Worm (Caenorhabditis elegans): ENCODE results near the gene trm-2A.

DNA sequence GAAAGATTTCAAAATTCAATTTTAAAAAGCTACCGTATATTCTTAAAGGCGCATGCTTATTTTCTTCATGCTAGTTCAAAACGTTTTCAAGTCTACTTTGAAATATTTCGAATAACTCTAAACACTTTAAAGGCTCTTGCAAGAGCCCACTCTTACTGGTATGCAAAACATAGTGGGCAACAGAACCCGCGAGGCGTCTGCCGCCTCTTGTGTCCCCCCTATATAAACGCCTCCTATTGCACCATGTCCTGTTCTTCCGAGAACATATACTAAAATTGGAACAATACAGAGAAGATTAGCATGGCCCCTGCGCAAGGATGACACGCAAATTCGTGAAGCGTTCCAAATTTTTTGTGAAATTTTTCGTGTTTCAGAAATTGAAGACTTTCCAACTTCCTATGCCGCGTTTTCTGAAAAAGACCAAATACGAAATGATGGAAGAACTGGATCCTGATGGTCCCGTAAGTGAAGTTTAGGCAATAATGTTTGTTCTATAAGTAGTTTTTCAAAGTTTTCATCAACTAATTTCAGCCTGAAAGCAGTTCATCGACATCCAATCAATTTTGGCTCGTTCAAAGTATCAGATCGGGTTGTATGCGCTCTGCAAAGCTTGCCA lies 45.8 kb upstream of the trm-2A start:
- TF ChIP-seq nhr-76 (tag; optimal IDR thresholded peaks at IDR 0.05) (no peak), nhr-2 (tag; optimal IDR thresholded peaks at IDR 0.05) (no peak), sptf-1 (tag; optimal IDR thresholded peaks at IDR 0.05) (no peak), unc-120 (tag; optimal IDR thresholded peaks at IDR 0.05; ENCODE audit: poor library complexity, severe bottlenecking) (no peak), unc-62 (GFP tag; optimal IDR thresholded peaks at IDR 0.05) (no peak), lin-13 (tag; optimal IDR thresholded peaks at IDR 0.05) (no peak), nhr-28 (tag; optimal IDR thresholded peaks at IDR 0.05) (no peak), elt-1 (tag; optimal IDR thresholded peaks at IDR 0.05; ENCODE audit: borderline replicate concordance, insufficient read depth) (no peak), sem-2 (GFP tag; optimal IDR thresholded peaks at IDR 0.05) (no peak)
